Fruit fly (Drosophila melanogaster) whole organism, embryonic: ENCODE data around the gene CCAP.
A peak's percentile ranks its signal among the peaks of the same experiment; 100 is the strongest.

Experiments used
- Ada2b ChIP-seq: fragments of 200-800 bp; sonication (Bioruptor generic); IDR thresholded peaks from 2 replicates; pipeline ENCODE4 v1.3.6; 2022; ENCODE audit warnings: missing biosample characterization, missing genetic modification characterization
- Atf-2 ChIP-seq: fragments of 200-800 bp; sonication (Bioruptor generic); optimal IDR thresholded peaks from 2 replicates; lab custom pipeline; 2016; ENCODE audit warnings: missing biosample characterization, missing genetic modification characterization
- B-H2 ChIP-seq: fragments of 200-800 bp; sonication (Bioruptor generic); optimal IDR thresholded peaks from 2 replicates; lab custom pipeline; 2018; ENCODE audit warnings: missing biosample characterization, mild to moderate bottlenecking, missing genetic modification characterization
- CG10366 ChIP-seq: fragments of 200-800 bp; sonication (Bioruptor generic); IDR thresholded peaks from 2 replicates; pipeline ENCODE4 v1.3.6; 2022; ENCODE audit warnings: missing biosample characterization, missing genetic modification characterization
- CG11504 ChIP-seq: fragments of 200-800 bp; sonication (Bioruptor generic); optimal IDR thresholded peaks from 3 replicates; lab custom pipeline; 2019; ENCODE audit warnings: missing biosample characterization, mild to moderate bottlenecking, missing genetic modification characterization, moderate library complexity
- CG11695 ChIP-seq: fragments of 200-800 bp; sonication (Bioruptor generic); IDR thresholded peaks from 3 replicates; pipeline ENCODE4 v1.3.6; 2022; ENCODE audit warnings: missing biosample characterization, missing genetic modification characterization
- CG12391 ChIP-seq: fragments of 200-800 bp; sonication (Bioruptor generic); optimal IDR thresholded peaks from 3 replicates; lab custom pipeline; 2018; ENCODE audit warnings: missing biosample characterization, mild to moderate bottlenecking, missing genetic modification characterization, moderate library complexity
- CG13123 ChIP-seq: fragments of 200-800 bp; sonication (Bioruptor generic); optimal IDR thresholded peaks from 2 replicates; lab custom pipeline; 2016; ENCODE audit warnings: missing biosample characterization, missing genetic modification characterization
- CG14050 ChIP-seq: fragments of 200-800 bp; sonication (Bioruptor generic); IDR thresholded peaks from 3 replicates; pipeline ENCODE4 v1.3.6; 2022; ENCODE audit warnings: missing biosample characterization, missing genetic modification characterization
- CG16815 ChIP-seq: fragments of 200-800 bp; sonication (Bioruptor generic); optimal IDR thresholded peaks from 3 replicates; lab custom pipeline; 2017; ENCODE audit warnings: missing biosample characterization, mild to moderate bottlenecking, missing genetic modification characterization
- CG17385 ChIP-seq: fragments of 200-800 bp; sonication (Bioruptor generic); optimal IDR thresholded peaks from 3 replicates; lab custom pipeline; 2018; ENCODE audit warnings: missing biosample characterization, mild to moderate bottlenecking, missing genetic modification characterization
- CG17829 ChIP-seq: fragments of 200-800 bp; optimal IDR thresholded peaks from 2 replicates; lab custom pipeline; 2019; ENCODE audit warnings: missing biosample characterization, mild to moderate bottlenecking, missing genetic modification characterization, moderate library complexity
- CG1792 ChIP-seq: fragments of 200-800 bp; sonication (Bioruptor generic); optimal IDR thresholded peaks from 2 replicates; lab custom pipeline; 2016; ENCODE audit warnings: missing biosample characterization, missing genetic modification characterization
- CG3407 ChIP-seq: fragments of 200-800 bp; sonication (Bioruptor generic); optimal IDR thresholded peaks from 2 replicates; lab custom pipeline; 2018; ENCODE audit warnings: missing biosample characterization, mild to moderate bottlenecking, missing genetic modification characterization
- CG34422 ChIP-seq: fragments of 200-800 bp; sonication (Bioruptor generic); IDR thresholded peaks from 3 replicates; pipeline ENCODE4 v1.3.6; 2022; ENCODE audit warnings: missing biosample characterization, missing genetic modification characterization
- CG4282 ChIP-seq: fragments of 200-800 bp; sonication (Bioruptor generic); optimal IDR thresholded peaks from 2 replicates; lab custom pipeline; 2016; ENCODE audit warnings: missing biosample characterization, missing genetic modification characterization
- CG4730 ChIP-seq: fragments of 200-800 bp; sonication (Bioruptor generic); IDR thresholded peaks from 2 replicates; pipeline ENCODE4 v1.3.6; 2022; ENCODE audit warnings: missing biosample characterization, missing genetic modification characterization
- CG6689 ChIP-seq: fragments of 200-800 bp; sonication (Bioruptor generic); IDR thresholded peaks from 2 replicates; pipeline ENCODE4 v1.3.6; 2022; ENCODE audit warnings: missing biosample characterization, missing genetic modification characterization
- CG9215 ChIP-seq: fragments of 200-800 bp; sonication (Bioruptor generic); IDR thresholded peaks from 2 replicates; pipeline ENCODE4 v1.3.6; 2022; ENCODE audit warnings: missing biosample characterization, missing genetic modification characterization
- Dbx ChIP-seq: fragments of 200-800 bp; sonication (Bioruptor generic); IDR thresholded peaks from 3 replicates; pipeline ENCODE4 v1.3.6; 2022; ENCODE audit warnings: missing biosample characterization, missing genetic modification characterization
- Doc3 ChIP-seq: fragments of 200-800 bp; sonication (Bioruptor generic); IDR thresholded peaks from 3 replicates; pipeline ENCODE4 v1.3.6; 2022; ENCODE audit warnings: missing biosample characterization, missing genetic modification characterization; ENCODE audit not compliant: partially characterized antibody
- Mad ChIP-seq: fragments of 200-800 bp; sonication (Bioruptor generic); optimal IDR thresholded peaks from 2 replicates; lab custom pipeline; 2016; ENCODE audit warnings: missing biosample characterization, missing genetic modification characterization
- Mes4 ChIP-seq: fragments of 200-800 bp; sonication (Bioruptor generic); optimal IDR thresholded peaks from 2 replicates; lab custom pipeline; 2016; ENCODE audit warnings: missing biosample characterization, missing genetic modification characterization
- Nf-YC ChIP-seq: fragments of 200-800 bp; optimal IDR thresholded peaks from 3 replicates; lab custom pipeline; 2019; ENCODE audit warnings: missing biosample characterization, mild to moderate bottlenecking, missing genetic modification characterization, moderate library complexity
- NfI ChIP-seq: fragments of 200-800 bp; sonication (Bioruptor generic); optimal IDR thresholded peaks from 3 replicates; lab custom pipeline; 2018; ENCODE audit warnings: missing biosample characterization, mild to moderate bottlenecking, missing genetic modification characterization, moderate library complexity
- Ravus ChIP-seq: fragments of 200-800 bp; sonication (Bioruptor generic); IDR thresholded peaks from 2 replicates; pipeline ENCODE4 v1.3.6; 2022; ENCODE audit warnings: missing biosample characterization, missing genetic modification characterization
- Rx ChIP-seq: fragments of 200-800 bp; sonication (Bioruptor generic); IDR thresholded peaks from 2 replicates; pipeline ENCODE4 v1.3.6; 2022; ENCODE audit warnings: missing biosample characterization, missing genetic modification characterization
- Tbp ChIP-seq: fragments of >200 bp; optimal IDR thresholded peaks from 2 replicates; lab custom pipeline; 2018; ENCODE audit warnings: missing biosample characterization, missing genetic modification characterization
- ap ChIP-seq: fragments of 200-800 bp; sonication (Bioruptor generic); IDR thresholded peaks from 2 replicates; pipeline ENCODE4 v1.3.6; 2022; ENCODE audit warnings: missing biosample characterization, missing genetic modification characterization
- ash1 ChIP-seq: fragments of 200-800 bp; sonication (Bioruptor generic); optimal IDR thresholded peaks from 2 replicates; lab custom pipeline; 2018; ENCODE audit warnings: missing biosample characterization, mild to moderate bottlenecking, missing genetic modification characterization
- chinmo ChIP-seq: fragments of 200-800 bp; sonication (Bioruptor generic); IDR thresholded peaks from 4 replicates; pipeline ENCODE4 v1.3.6; 2022; ENCODE audit warnings: missing biosample characterization, missing genetic modification characterization; ENCODE audit not compliant: partially characterized antibody
- chm ChIP-seq: fragments of 200-800 bp; sonication (Bioruptor generic); IDR thresholded peaks from 2 replicates; pipeline ENCODE4 v1.3.6; 2022; ENCODE audit warnings: missing biosample characterization, missing genetic modification characterization
- cwo ChIP-seq: fragments of 200-800 bp; sonication (Bioruptor generic); optimal IDR thresholded peaks from 3 replicates; lab custom pipeline; 2017; ENCODE audit warnings: missing biosample characterization, missing genetic modification characterization, mild to moderate bottlenecking, moderate library complexity, missing genetic modification reagents
- danr ChIP-seq: fragments of 200-800 bp; sonication (Bioruptor generic); IDR thresholded peaks from 2 replicates; pipeline ENCODE4 v1.3.6; 2022; ENCODE audit warnings: missing biosample characterization, missing genetic modification characterization
- gcm2 ChIP-seq: fragments of 200-800 bp; sonication (Bioruptor generic); optimal IDR thresholded peaks from 2 replicates; lab custom pipeline; 2016; ENCODE audit warnings: missing biosample characterization, missing genetic modification characterization
- onecut ChIP-seq: fragments of 200-800 bp; sonication (Bioruptor generic); IDR thresholded peaks from 2 replicates; pipeline ENCODE4 v1.3.6; 2022; ENCODE audit warnings: missing biosample characterization, missing genetic modification characterization
- org-1 ChIP-seq: fragments of 200-800 bp; sonication (Bioruptor generic); optimal IDR thresholded peaks from 2 replicates; lab custom pipeline; 2017; ENCODE audit warnings: missing biosample characterization, missing genetic modification characterization
- peb ChIP-seq: fragments of 200-800 bp; sonication (Bioruptor generic); IDR thresholded peaks from 2 replicates; pipeline ENCODE4 v1.3.6; 2022; ENCODE audit warnings: missing biosample characterization, missing genetic modification characterization
- pfk ChIP-seq: fragments of 200-800 bp; sonication (Bioruptor generic); optimal IDR thresholded peaks from 2 replicates; lab custom pipeline; 2018; ENCODE audit warnings: missing biosample characterization, mild to moderate bottlenecking, missing genetic modification characterization, moderate library complexity
- pnt ChIP-seq: fragments of 200-800 bp; sonication (Bioruptor generic); optimal IDR thresholded peaks from 3 replicates; lab custom pipeline; 2016; ENCODE audit warnings: missing biosample characterization, missing genetic modification characterization
- ro ChIP-seq: fragments of 200-800 bp; sonication (Bioruptor generic); IDR thresholded peaks from 2 replicates; pipeline ENCODE4 v1.3.6; 2022; ENCODE audit warnings: missing biosample characterization, missing genetic modification characterization
- sens-2 ChIP-seq: fragments of 200-800 bp; sonication (Bioruptor generic); IDR thresholded peaks from 2 replicates; pipeline ENCODE4 v1.3.6; 2022; ENCODE audit warnings: missing biosample characterization, missing genetic modification characterization
- sna ChIP-seq: fragments of 200-800 bp; sonication (Bioruptor generic); IDR thresholded peaks from 2 replicates; pipeline ENCODE4 v1.3.6; 2022; ENCODE audit warnings: missing biosample characterization, missing genetic modification characterization; ENCODE audit not compliant: partially characterized antibody
- so ChIP-seq: fragments of 200-800 bp; sonication (Bioruptor generic); IDR thresholded peaks from 3 replicates; pipeline ENCODE4 v1.3.6; 2022; ENCODE audit warnings: missing biosample characterization, missing genetic modification characterization
- sqz ChIP-seq: fragments of 200-800 bp; sonication (Bioruptor generic); optimal IDR thresholded peaks from 3 replicates; lab custom pipeline; 2018; ENCODE audit warnings: missing biosample characterization, mild to moderate bottlenecking, missing genetic modification characterization
- sr ChIP-seq: fragments of 200-800 bp; sonication (Bioruptor generic); IDR thresholded peaks from 3 replicates; pipeline ENCODE4 v1.3.6; 2022; ENCODE audit warnings: missing biosample characterization, missing genetic modification characterization
- sug ChIP-seq: fragments of 200-800 bp; optimal IDR thresholded peaks from 2 replicates; lab custom pipeline; 2019; ENCODE audit warnings: missing biosample characterization, mild to moderate bottlenecking, missing genetic modification characterization, moderate library complexity
- tap ChIP-seq: fragments of 200-800 bp; optimal IDR thresholded peaks from 3 replicates; lab custom pipeline; 2019; ENCODE audit warnings: missing biosample characterization, mild to moderate bottlenecking, missing genetic modification characterization, moderate library complexity
- tio ChIP-seq: fragments of 200-800 bp; sonication (Bioruptor generic); optimal IDR thresholded peaks from 2 replicates; lab custom pipeline; 2017; ENCODE audit warnings: missing biosample characterization, missing genetic modification characterization, inconsistent platforms
- toy ChIP-seq: fragments of 200-800 bp; sonication (Bioruptor generic); IDR thresholded peaks from 2 replicates; pipeline ENCODE4 v1.3.6; 2022; ENCODE audit warnings: missing biosample characterization, missing genetic modification characterization
- usp ChIP-seq: fragments of >200 bp; optimal IDR thresholded peaks from 2 replicates; lab custom pipeline; 2017; ENCODE audit warnings: missing biosample characterization, missing genetic modification characterization
- zfh2 ChIP-seq: fragments of 200-800 bp; sonication (Bioruptor generic); optimal IDR thresholded peaks from 2 replicates; lab custom pipeline; 2016; ENCODE audit warnings: missing biosample characterization, missing genetic modification characterization

CCAP gene

DNA sequence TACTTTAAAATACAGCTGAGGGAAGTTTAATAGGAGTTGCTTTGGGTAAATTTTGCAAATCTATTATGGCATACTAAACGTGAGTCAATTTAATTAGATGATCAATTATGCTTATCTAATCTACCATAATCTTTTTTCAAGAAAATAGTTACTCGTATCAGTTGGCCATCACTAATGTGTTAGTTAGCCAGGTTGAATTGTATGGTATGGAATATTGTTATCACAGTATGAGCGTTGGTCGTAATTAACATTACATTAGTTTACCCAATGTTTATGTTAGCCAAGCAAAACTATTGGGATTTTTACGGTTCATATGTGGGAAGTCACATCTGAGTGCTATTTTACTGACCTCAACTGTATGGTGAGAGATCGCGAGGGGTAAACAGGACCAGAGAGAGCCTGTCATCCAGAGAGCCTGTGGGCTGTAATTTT, 28.3 kb downstream of the CCAP start (continued):
- TF ChIP-seq gcm2 (GFP tag; lab: Kevin White, UChicago) (peak; percentile 19), Ada2b (peak; percentile 42), ash1 (GFP tag; lab: Kevin White, UChicago) (no peak), B-H2 (no peak), CG12391 (tag; lab: Kevin White, UChicago) (peak; percentile 84), chm (peak; percentile 56), tio (GFP tag; lab: Kevin White, UChicago) (peak; percentile 85), CG4730 (GFP tag; lab: Robert Waterston, UW) (no peak), Atf-2 (GFP tag; lab: Kevin White, UChicago) (peak; percentile 77), chinmo (GFP tag; lab: Robert Waterston, UW) (no peak), ap (GFP tag; lab: Robert Waterston, UW) (no peak), Tbp (GFP tag; lab: Kevin White, UChicago) (no peak), Doc3 (GFP tag; lab: Robert Waterston, UW) (no peak), sna (GFP tag; lab: Robert Waterston, UW) (no peak), usp (no peak), CG4282 (GFP tag; lab: Kevin White, UChicago) (no peak), zfh2 (GFP tag; lab: Kevin White, UChicago) (no peak), CG34422 (GFP tag; lab: Robert Waterston, UW) (no peak), sr (GFP tag; lab: Robert Waterston, UW) (no peak), sens-2 (GFP tag; lab: Robert Waterston, UW) (peak; percentile 58; the same call in 1 of the 2 replicates), CG17829 (tag; lab: Kevin White, UChicago) (peak; percentile 90), org-1 (GFP tag; lab: Kevin White, UChicago) (peak; percentile 83), CG11504 (tag; lab: Kevin White, UChicago) (no peak), tap (tag; lab: Kevin White, UChicago) (peak; percentile 55), danr (no peak), pnt (peak; percentile 72), sug (peak; percentile 53), CG14050 (GFP tag; lab: Robert Waterston, UW) (no peak), NfI (GFP tag; lab: Kevin White, UChicago) (peak; percentile 32), Rx (GFP tag; lab: Robert Waterston, UW) (no peak), Nf-YC (tag; lab: Kevin White, UChicago) (no peak), cwo (peak; percentile 55), Dbx (no peak), CG17385 (GFP tag; lab: Kevin White, UChicago) (peak; percentile 36), CG10366 (GFP tag; lab: Robert Waterston, UW) (no peak; the same call in 1 of the 2 replicates), CG11695 (GFP tag; lab: Robert Waterston, UW) (peak; percentile 62; the same call in 2 of the 3 replicates), CG9215 (GFP tag; lab: Robert Waterston, UW) (peak; percentile 37; the same call in 1 of the 2 replicates), peb (GFP tag; lab: Robert Waterston, UW) (peak; percentile 22; the same call in 1 of the 2 replicates), sqz (peak; percentile 60), toy (no peak), Mad (GFP tag; lab: Kevin White, UChicago) (peak; percentile 61), Mes4 (GFP tag; lab: Kevin White, UChicago) (peak; percentile 71), ro (no peak; the same call in 1 of the 2 replicates), so (GFP tag; lab: Robert Waterston, UW) (no peak), onecut (GFP tag; lab: Robert Waterston, UW) (peak; percentile 26; the same call in 1 of the 2 replicates), CG13123 (GFP tag; lab: Kevin White, UChicago) (peak; percentile 6), Ravus (no peak), CG16815 (GFP tag; lab: Kevin White, UChicago) (peak; percentile 92), pfk (GFP tag; lab: Kevin White, UChicago) (no peak), CG6689 (peak; percentile 54), CG3407 (GFP tag; lab: Kevin White, UChicago) (peak; percentile 69), CG1792 (GFP tag; lab: Kevin White, UChicago) (no peak)
